Worm (Caenorhabditis elegans) whole organism, mixed stage, embryonic: ENCODE measurements around the gene ptp-5.2.

Experiments
- M03D4.4 ChIP-seq: sonication (generic microtip); optimal IDR thresholded peaks from 2 replicates; lab custom pipeline; 2017; ENCODE audit warnings: mild to moderate bottlenecking, missing genetic modification characterization, missing compliant biosample characterization
- bed-3 ChIP-seq: fragments of 200-800 bp; sonication (Bioruptor generic); optimal IDR thresholded peaks from 3 replicates; lab custom pipeline; 2018; ENCODE audit warnings: mild to moderate bottlenecking, missing genetic modification characterization, moderate library complexity, missing compliant biosample characterization
- blmp-1 ChIP-seq: fragments of 150-350 bp; optimal IDR thresholded peaks from 2 replicates; lab custom pipeline; 2014; ENCODE audit warnings: missing biosample characterization, missing genetic modification characterization
- ceh-39 ChIP-seq: fragments of 150-350 bp; optimal IDR thresholded peaks from 2 replicates; lab custom pipeline; 2014; ENCODE audit warnings: missing biosample characterization, missing genetic modification characterization
- ces-1 ChIP-seq: fragments of 150-350 bp; optimal IDR thresholded peaks from 2 replicates; lab custom pipeline; 2014; ENCODE audit warnings: missing biosample characterization, missing genetic modification reagents, missing genetic modification characterization
- cnd-1 ChIP-seq: fragments of 200-800 bp; sonication (Bioruptor generic); optimal IDR thresholded peaks from 2 replicates; lab custom pipeline; 2018; ENCODE audit warnings: mild to moderate bottlenecking, missing genetic modification characterization, missing compliant biosample characterization
- drap-1 ChIP-seq: fragments of 200-800 bp; sonication (Bioruptor generic); optimal IDR thresholded peaks from 3 replicates; lab custom pipeline; 2018; ENCODE audit warnings: mild to moderate bottlenecking, missing genetic modification characterization, missing compliant biosample characterization
- elt-1 ChIP-seq: sonication (generic microtip); optimal IDR thresholded peaks from 2 replicates; lab custom pipeline; 2017; ENCODE audit warnings: missing genetic modification characterization, mild to moderate bottlenecking, missing compliant biosample characterization, antibody characterized with exemption, moderate library complexity, borderline replicate concordance; ENCODE audit not compliant: insufficient read depth
- flh-1 ChIP-seq: fragments of 200-800 bp; sonication (Bioruptor generic); optimal IDR thresholded peaks from 2 replicates; lab custom pipeline; 2018; ENCODE audit warnings: mild to moderate bottlenecking, missing genetic modification characterization, moderate library complexity, missing compliant biosample characterization
- hlh-1 ChIP-seq: fragments of 150-350 bp; optimal IDR thresholded peaks from 2 replicates; lab custom pipeline; 2014; ENCODE audit warnings: missing biosample characterization, missing genetic modification reagents, missing genetic modification characterization
- lin-13 ChIP-seq: fragments of 150-350 bp; optimal IDR thresholded peaks from 2 replicates; lab custom pipeline; 2014; ENCODE audit warnings: missing biosample characterization, missing genetic modification characterization
- lsy-2 ChIP-seq: fragments of 150-350 bp; optimal IDR thresholded peaks from 2 replicates; lab custom pipeline; 2014; ENCODE audit warnings: missing biosample characterization, missing genetic modification characterization
- mab-5 ChIP-seq: fragments of 150-350 bp; optimal IDR thresholded peaks from 2 replicates; lab custom pipeline; 2014; ENCODE audit warnings: missing biosample characterization, missing genetic modification characterization
- mep-1 ChIP-seq: fragments of 150-350 bp; optimal IDR thresholded peaks from 2 replicates; lab custom pipeline; 2017; ENCODE audit warnings: missing biosample characterization, missing genetic modification reagents, missing genetic modification characterization, inconsistent platforms
- mls-2 ChIP-seq: sonication (generic microtip); optimal IDR thresholded peaks from 2 replicates; lab custom pipeline; 2016; ENCODE audit warnings: mild to moderate bottlenecking, missing genetic modification characterization, moderate library complexity, missing compliant biosample characterization
- nhr-12 ChIP-seq: fragments of 150-350 bp; optimal IDR thresholded peaks from 2 replicates; lab custom pipeline; 2014; ENCODE audit warnings: missing biosample characterization, missing genetic modification characterization
- nhr-2 ChIP-seq: fragments of 150-350 bp; optimal IDR thresholded peaks from 2 replicates; lab custom pipeline; 2014; ENCODE audit warnings: missing biosample characterization, missing genetic modification characterization
- nhr-237 ChIP-seq: fragments of 150-350 bp; optimal IDR thresholded peaks from 2 replicates; lab custom pipeline; 2014; ENCODE audit warnings: missing biosample characterization, missing genetic modification characterization
- pha-4 ChIP-seq: fragments of 150-350 bp; optimal IDR thresholded peaks from 2 replicates; lab custom pipeline; 2018; ENCODE audit warnings: missing biosample characterization, missing genetic modification reagents, missing genetic modification characterization
- sem-2 ChIP-seq: fragments of 200-800 bp; sonication (Bioruptor generic); optimal IDR thresholded peaks from 2 replicates; lab custom pipeline; 2018; ENCODE audit warnings: mild to moderate bottlenecking, missing genetic modification characterization, missing compliant biosample characterization
- snpc-4 ChIP-seq: fragments of 150-350 bp; optimal IDR thresholded peaks from 2 replicates; lab custom pipeline; 2014; ENCODE audit warnings: missing biosample characterization, missing genetic modification characterization
- sptf-1 ChIP-seq: sonication (generic microtip); optimal IDR thresholded peaks from 2 replicates; lab custom pipeline; 2017; ENCODE audit warnings: mild to moderate bottlenecking, missing genetic modification characterization, moderate library complexity, missing compliant biosample characterization
- tbx-8 ChIP-seq: fragments of 200-800 bp; sonication (Bioruptor generic); optimal IDR thresholded peaks from 2 replicates; lab custom pipeline; 2018; ENCODE audit warnings: mild to moderate bottlenecking, missing genetic modification characterization, moderate library complexity, missing compliant biosample characterization
- unc-39 ChIP-seq: fragments of 150-350 bp; optimal IDR thresholded peaks from 2 replicates; lab custom pipeline; 2014; ENCODE audit warnings: missing biosample characterization, missing genetic modification characterization
- unc-62 ChIP-seq: fragments of 150-350 bp; optimal IDR thresholded peaks from 2 replicates; lab custom pipeline; 2014; ENCODE audit warnings: missing biosample characterization, missing genetic modification reagents, missing genetic modification characterization
- ztf-11 ChIP-seq: fragments of 150-350 bp; optimal IDR thresholded peaks from 2 replicates; lab custom pipeline; 2014; ENCODE audit warnings: missing biosample characterization, missing genetic modification characterization

Gene ptp-5.2

ce11 chrIV:14773280-14774071 lies 12.7 kb upstream of the ptp-5.2 start, which contains the start of gene Y57G11C.36:
Y57G11C.36 (minus strand) TSS chrIV:14773781.
- no peak for TF ChIP-seq blmp-1

ce11 chrIV:14771325-14771724 lies 10.6 kb upstream of the ptp-5.2 start, which contains the start of gene degl-1:
degl-1 (minus strand) TSS chrIV:14771425.
- TF ChIP-seq unc-62 (GFP tag; lab: Kevin White, UChicago) (no peak), drap-1 (no peak), tbx-8 (GFP tag; lab: Kevin White, UChicago) (no peak), hlh-1 (tag; lab: Kevin White, UChicago) (no peak), elt-1 (tag; lab: Kevin White, UChicago) (no peak), mab-5 (tag; lab: Kevin White, UChicago) (no peak)

ce11 chrIV:14770663-14771062 lies 9.9 kb upstream of the ptp-5.2 start:
- TF ChIP-seq unc-39 (tag; lab: Kevin White, UChicago) (no peak), lsy-2 (tag; lab: Kevin White, UChicago) (no peak), sptf-1 (no peak), cnd-1 (tag; lab: Kevin White, UChicago) (no peak), nhr-2 (tag; lab: Kevin White, UChicago) (no peak), flh-1 (GFP tag; lab: Kevin White, UChicago) (no peak), nhr-237 (tag; lab: Kevin White, UChicago) (no peak), lin-13 (no peak), mep-1 (tag; lab: Kevin White, UChicago) (no peak), snpc-4 (no peak), elt-1 (tag; lab: Kevin White, UChicago) (no peak)

ce11 chrIV:14769218-14769835 lies 8.6 kb upstream of the ptp-5.2 start, which contains the start of gene Y57G11C.43:
Y57G11C.43 (plus strand) TSS chrIV:14769441.
- TF ChIP-seq mab-5 (tag; lab: Kevin White, UChicago) (no peak), flh-1 (GFP tag; lab: Kevin White, UChicago) (no peak)

- TF ChIP-seq unc-62 (GFP tag; lab: Kevin White, UChicago), result peak; percentile 44
- no peak for TF ChIP-seq blmp-1
- TF ChIP-seq M03D4.4 (tag; lab: Kevin White, UChicago), result peak; percentile 9
- TF ChIP-seq nhr-237 (tag; lab: Kevin White, UChicago), result peak; percentile 92
- no peak for TF ChIP-seq nhr-12
- TF ChIP-seq tbx-8 (GFP tag; lab: Kevin White, UChicago), result no peak
- peak; percentile 4 for TF ChIP-seq nhr-2 (tag; lab: Kevin White, UChicago)
- no peak for TF ChIP-seq sem-2 (GFP tag; lab: Kevin White, UChicago)
- peak; percentile 95 for TF ChIP-seq mep-1 (tag; lab: Kevin White, UChicago)
- TF ChIP-seq ztf-11, result no peak
- TF ChIP-seq lsy-2 (tag; lab: Kevin White, UChicago), result peak; percentile 81
- no peak for TF ChIP-seq mls-2 (tag; lab: Kevin White, UChicago)
- TF ChIP-seq pha-4 (tag; lab: Kevin White, UChicago), result peak; percentile 94
- peak; percentile 48 for TF ChIP-seq cnd-1 (tag; lab: Kevin White, UChicago)
- no peak for TF ChIP-seq snpc-4
- TF ChIP-seq unc-39 (tag; lab: Kevin White, UChicago), result no peak
- TF ChIP-seq drap-1, result peak; percentile 23
- peak; percentile 41 for TF ChIP-seq hlh-1 (tag; lab: Kevin White, UChicago)
- TF ChIP-seq sptf-1, result peak; percentile 6
- peak; percentile 75 for TF ChIP-seq ces-1 (GFP tag; lab: Kevin White, UChicago)
- peak; percentile 4 for TF ChIP-seq mab-5 (tag; lab: Kevin White, UChicago)
- no peak for TF ChIP-seq bed-3
- TF ChIP-seq lin-13, result peak; percentile 92
- TF ChIP-seq ceh-39 (tag; lab: Kevin White, UChicago), result peak; percentile 86
Measured at ce11 chrIV:14767693-14768251, 7.0 kb upstream of the ptp-5.2 start, which contains the start of the genes mrps-7 and Y57G11C.3. mrps-7 (minus strand) TSS chrIV:14767730. Y57G11C.3 (plus strand) TSS chrIV:14768201.
